Worm (Caenorhabditis elegans) whole organism, late embryonic: Measurements from ENCODE around the gene lig-4.

ENCODE experiments used
- C08G9.2 ChIP-seq: sonication (generic microtip); optimal IDR thresholded peaks from 2 replicates; lab custom pipeline; 2016; ENCODE audit warnings: mild to moderate bottlenecking, missing genetic modification characterization, moderate library complexity, missing compliant biosample characterization
- C38D4.7 ChIP-seq: fragments of 200-800 bp; sonication (Bioruptor generic); optimal IDR thresholded peaks from 2 replicates; lab custom pipeline; 2018; ENCODE audit warnings: mild to moderate bottlenecking, missing genetic modification characterization, moderate library complexity, missing compliant biosample characterization
- F13H6.1 ChIP-seq: sonication (generic microtip); optimal IDR thresholded peaks from 2 replicates; lab custom pipeline; 2016; ENCODE audit warnings: missing genetic modification characterization, missing compliant biosample characterization
- K02D7.2 ChIP-seq: sonication (generic microtip); optimal IDR thresholded peaks from 2 replicates; lab custom pipeline; 2017; ENCODE audit warnings: mild to moderate bottlenecking, missing genetic modification characterization, missing compliant biosample characterization
- K09A11.1 ChIP-seq: sonication (generic microtip); optimal IDR thresholded peaks from 2 replicates; lab custom pipeline; 2017; ENCODE audit warnings: antibody characterized with exemption, mild to moderate bottlenecking, missing genetic modification characterization, missing compliant biosample characterization; ENCODE audit not compliant: insufficient read depth
- Y22D7AL.16 ChIP-seq: sonication (generic microtip); optimal IDR thresholded peaks from 2 replicates; lab custom pipeline; 2016; ENCODE audit warnings: missing genetic modification characterization, missing compliant biosample characterization
- ahr-1 ChIP-seq: sonication (generic microtip); optimal IDR thresholded peaks from 2 replicates; lab custom pipeline; 2016; ENCODE audit warnings: missing genetic modification characterization, missing compliant biosample characterization
- ama-1 ChIP-seq: fragments of 150-350 bp; optimal IDR thresholded peaks from 2 replicates; lab custom pipeline; 2014
- ceh-14 ChIP-seq: sonication (generic microtip); optimal IDR thresholded peaks from 2 replicates; lab custom pipeline; 2016; ENCODE audit warnings: missing genotype, missing genetic modification characterization, missing compliant biosample characterization
- ceh-18 ChIP-seq: sonication (generic microtip); optimal IDR thresholded peaks from 2 replicates; lab custom pipeline; 2016; ENCODE audit warnings: missing genetic modification characterization, missing compliant biosample characterization
- ceh-19 ChIP-seq: fragments of 200-800 bp; sonication (Bioruptor generic); optimal IDR thresholded peaks from 2 replicates; lab custom pipeline; 2018; ENCODE audit warnings: mild to moderate bottlenecking, missing genetic modification characterization, missing compliant biosample characterization
- ceh-2 ChIP-seq: sonication (generic microtip); optimal IDR thresholded peaks from 2 replicates; lab custom pipeline; 2016; ENCODE audit warnings: missing genotype, missing genetic modification characterization, missing compliant biosample characterization
- ceh-22 ChIP-seq: sonication (generic microtip); optimal IDR thresholded peaks from 2 replicates; lab custom pipeline; 2017; ENCODE audit warnings: missing biosample characterization, missing genetic modification characterization
- ceh-30 ChIP-seq: fragments of 150-350 bp; optimal IDR thresholded peaks from 2 replicates; lab custom pipeline; 2014; ENCODE audit warnings: missing biosample characterization, missing genetic modification characterization
- ceh-31 ChIP-seq: sonication (generic microtip); optimal IDR thresholded peaks from 2 replicates; lab custom pipeline; 2016; ENCODE audit warnings: missing genetic modification characterization, missing compliant biosample characterization
- ceh-34 ChIP-seq: sonication (generic microtip); optimal IDR thresholded peaks from 2 replicates; lab custom pipeline; 2016; ENCODE audit warnings: mild to moderate bottlenecking, missing genetic modification characterization, missing compliant biosample characterization
- ceh-45 ChIP-seq: fragments of 200-800 bp; sonication (Bioruptor generic); IDR thresholded peaks from 2 replicates; pipeline ENCODE4 v1.3.6; 2022; ENCODE audit warnings: missing genetic modification reagents, missing genetic modification characterization, missing compliant biosample characterization
- ceh-48 ChIP-seq: sonication (generic microtip); optimal IDR thresholded peaks from 2 replicates; lab custom pipeline; 2016; ENCODE audit warnings: missing genetic modification characterization, inconsistent platforms, missing compliant biosample characterization
- ceh-9 ChIP-seq: sonication (generic microtip); optimal IDR thresholded peaks from 2 replicates; lab custom pipeline; 2016; ENCODE audit warnings: mild to moderate bottlenecking, missing genetic modification characterization, inconsistent platforms, missing compliant biosample characterization
- dmd-4 ChIP-seq: sonication (generic microtip); optimal IDR thresholded peaks from 2 replicates; lab custom pipeline; 2016; ENCODE audit warnings: borderline replicate concordance, missing genetic modification characterization, missing compliant biosample characterization
- dve-1 ChIP-seq: sonication (generic microtip); optimal IDR thresholded peaks from 2 replicates; lab custom pipeline; 2017; ENCODE audit warnings: antibody characterized with exemption, mild to moderate bottlenecking, missing genetic modification characterization, missing compliant biosample characterization
- elt-2 ChIP-seq: sonication (generic microtip); optimal IDR thresholded peaks from 2 replicates; lab custom pipeline; 2016; ENCODE audit warnings: missing genetic modification reagents, missing genetic modification characterization, missing compliant biosample characterization
- elt-4 ChIP-seq: sonication (generic microtip); optimal IDR thresholded peaks from 2 replicates; lab custom pipeline; 2016; ENCODE audit warnings: missing genetic modification characterization, missing compliant biosample characterization
- ets-4 ChIP-seq: sonication (generic microtip); optimal IDR thresholded peaks from 2 replicates; lab custom pipeline; 2016; ENCODE audit warnings: missing genetic modification characterization, missing compliant biosample characterization
- eyg-1 ChIP-seq: sonication (generic microtip); optimal IDR thresholded peaks from 2 replicates; lab custom pipeline; 2016; ENCODE audit warnings: missing genotype, missing genetic modification characterization, missing compliant biosample characterization
- fax-1 ChIP-seq: sonication (generic microtip); optimal IDR thresholded peaks from 2 replicates; lab custom pipeline; 2016; ENCODE audit warnings: missing genotype, missing genetic modification characterization, missing compliant biosample characterization
- hlh-13 ChIP-seq: fragments of 200-800 bp; sonication (Bioruptor generic); optimal IDR thresholded peaks from 2 replicates; lab custom pipeline; 2018; ENCODE audit warnings: mild to moderate bottlenecking, missing genetic modification characterization, missing compliant biosample characterization
- hlh-15 ChIP-seq: sonication (generic microtip); optimal IDR thresholded peaks from 2 replicates; lab custom pipeline; 2016; ENCODE audit warnings: missing genetic modification characterization, missing compliant biosample characterization
- hlh-30 ChIP-seq: sonication (generic microtip); optimal IDR thresholded peaks from 2 replicates; lab custom pipeline; 2017; ENCODE audit warnings: antibody characterized with exemption, missing genetic modification characterization, missing compliant biosample characterization; ENCODE audit not compliant: insufficient read depth
- hlh-6 ChIP-seq: sonication (generic microtip); optimal IDR thresholded peaks from 2 replicates; lab custom pipeline; 2016; ENCODE audit warnings: missing genotype, missing genetic modification characterization, missing compliant biosample characterization
- hlh-8 ChIP-seq: sonication (generic microtip); optimal IDR thresholded peaks from 2 replicates; lab custom pipeline; 2016; ENCODE audit warnings: missing genotype, missing genetic modification characterization, missing compliant biosample characterization
- lin-11 ChIP-seq: fragments of 200-800 bp; sonication (Bioruptor generic); optimal IDR thresholded peaks from 2 replicates; lab custom pipeline; 2018; ENCODE audit warnings: mild to moderate bottlenecking, missing genetic modification characterization, missing compliant biosample characterization
- mec-3 ChIP-seq: sonication (generic microtip); optimal IDR thresholded peaks from 2 replicates; lab custom pipeline; 2016; ENCODE audit warnings: borderline replicate concordance, missing genetic modification characterization, missing compliant biosample characterization
- nfya-1 ChIP-seq: sonication (generic microtip); optimal IDR thresholded peaks from 2 replicates; lab custom pipeline; 2017; ENCODE audit warnings: missing genetic modification characterization, mild to moderate bottlenecking, missing compliant biosample characterization, antibody characterized with exemption, moderate library complexity
- nhr-232 ChIP-seq: sonication (generic microtip); optimal IDR thresholded peaks from 2 replicates; lab custom pipeline; 2016; ENCODE audit warnings: missing genetic modification characterization, missing compliant biosample characterization
- npax-4 ChIP-seq: sonication (generic microtip); optimal IDR thresholded peaks from 2 replicates; lab custom pipeline; 2016; ENCODE audit warnings: missing genetic modification characterization, missing compliant biosample characterization
- odd-2 ChIP-seq: sonication (generic microtip); optimal IDR thresholded peaks from 2 replicates; lab custom pipeline; 2017; ENCODE audit warnings: antibody characterized with exemption, mild to moderate bottlenecking, missing genetic modification characterization, missing compliant biosample characterization
- pag-3 ChIP-seq: sonication (generic microtip); optimal IDR thresholded peaks from 2 replicates; lab custom pipeline; 2016; ENCODE audit warnings: missing compliant biosample characterization, missing genetic modification characterization, borderline replicate concordance
- pat-9 ChIP-seq: fragments of 200-800 bp; sonication (Bioruptor generic); optimal IDR thresholded peaks from 2 replicates; lab custom pipeline; 2018; ENCODE audit warnings: mild to moderate bottlenecking, missing genetic modification characterization, moderate library complexity, missing compliant biosample characterization
- pha-2 ChIP-seq: sonication (generic microtip); optimal IDR thresholded peaks from 2 replicates; lab custom pipeline; 2017; ENCODE audit warnings: mild to moderate bottlenecking, missing genetic modification characterization, missing compliant biosample characterization
- pha-4 ChIP-seq: fragments of 150-350 bp; optimal IDR thresholded peaks from 2 replicates; lab custom pipeline; 2018; ENCODE audit warnings: missing biosample characterization, missing genetic modification reagents, missing genetic modification characterization
- pqm-1 ChIP-seq: sonication (generic microtip); optimal IDR thresholded peaks from 2 replicates; lab custom pipeline; 2016; ENCODE audit warnings: missing genetic modification characterization, missing compliant biosample characterization
- pros-1 ChIP-seq: fragments of 150-350 bp; optimal IDR thresholded peaks from 2 replicates; lab custom pipeline; 2014; ENCODE audit warnings: missing biosample characterization, missing genetic modification reagents, missing genetic modification characterization
- ref-2 ChIP-seq: sonication (generic microtip); optimal IDR thresholded peaks from 2 replicates; lab custom pipeline; 2016; ENCODE audit warnings: missing genetic modification characterization, missing compliant biosample characterization
- sox-4 ChIP-seq: sonication (generic microtip); optimal IDR thresholded peaks from 2 replicates; lab custom pipeline; 2017; ENCODE audit warnings: mild to moderate bottlenecking, missing genetic modification characterization, inconsistent platforms, missing compliant biosample characterization
- tbx-2 ChIP-seq: sonication (generic microtip); optimal IDR thresholded peaks from 2 replicates; lab custom pipeline; 2016; ENCODE audit warnings: missing genetic modification characterization, missing compliant biosample characterization
- ttx-3 ChIP-seq: sonication (generic microtip); optimal IDR thresholded peaks from 2 replicates; lab custom pipeline; 2016; ENCODE audit warnings: missing genetic modification reagents, missing genetic modification characterization, missing compliant biosample characterization
- unc-3 ChIP-seq, 2 experiments: fragments of 200-800 bp in 1 of 2; sonication (Bioruptor generic) in 1 of 2; sonication (generic microtip) in 1 of 2; conservative IDR thresholded peaks in 1 of 2; optimal IDR thresholded peaks in 1 of 2; 2 replicates each; pipeline versions ENCODE4 v1.3.6 to Lab custom; 2016 to 2022; ENCODE audit warnings: missing compliant biosample characterization in 2 of 2, missing genetic modification characterization in 2 of 2, missing genetic modification reagents in 1 of 2
- unc-42 ChIP-seq: sonication (generic microtip); optimal IDR thresholded peaks from 2 replicates; lab custom pipeline; 2016; ENCODE audit warnings: missing genotype, missing genetic modification characterization, missing compliant biosample characterization
- unc-86 ChIP-seq: sonication (generic microtip); optimal IDR thresholded peaks from 2 replicates; lab custom pipeline; 2016; ENCODE audit warnings: missing genetic modification characterization, missing compliant biosample characterization
- zip-5 ChIP-seq: sonication (generic microtip); optimal IDR thresholded peaks from 2 replicates; lab custom pipeline; 2016; ENCODE audit warnings: missing genetic modification characterization, missing compliant biosample characterization
- ztf-16 ChIP-seq: sonication (generic microtip); optimal IDR thresholded peaks from 2 replicates; lab custom pipeline; 2017; ENCODE audit warnings: missing genetic modification characterization, missing compliant biosample characterization

The lig-4 gene

DNA sequence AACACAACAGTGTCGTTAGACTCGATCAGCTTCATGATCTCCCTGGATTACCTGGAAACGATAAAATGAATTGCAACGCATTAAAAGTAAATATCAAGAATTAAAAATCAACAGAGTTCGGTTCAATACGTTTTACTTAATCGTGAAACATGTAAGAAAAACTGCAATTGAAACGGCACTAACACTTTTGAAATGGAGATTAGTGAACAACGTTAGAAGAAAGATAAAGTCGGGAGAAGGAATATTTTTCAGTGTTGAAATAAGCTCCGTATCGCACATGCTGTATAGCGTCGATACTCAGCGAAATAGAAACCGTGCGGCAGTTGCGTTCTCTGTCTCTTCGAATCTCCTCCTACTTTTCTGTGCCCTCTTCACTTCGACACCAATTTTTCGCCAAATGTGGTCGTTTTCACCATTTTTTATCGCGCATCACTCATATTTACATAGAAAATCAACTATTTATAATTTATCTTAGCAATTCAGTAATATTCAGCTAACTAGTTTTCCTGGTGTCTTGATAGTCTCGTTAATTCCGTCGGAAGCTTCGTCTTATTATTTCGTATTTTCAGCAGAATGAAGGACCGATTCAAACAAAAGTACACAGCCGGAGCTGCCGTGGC is 51.6 kb downstream of the lig-4 start, which contains the start of the genes rpl-9 and lpd-7:
TSS of gene rpl-9 (minus strand) at position 51 of the 620 bp plus-strand sequence.
TSS of gene lpd-7 (plus strand) at position 570 of the 620 bp plus-strand sequence.
- TF ChIP-seq mec-3 (tag; lab: Kevin White, UChicago) (no peak), pros-1 (tag; lab: Kevin White, UChicago) (no peak), pag-3 (tag; lab: Kevin White, UChicago) (no peak), hlh-13 (no peak), ceh-48 (tag; lab: Kevin White, UChicago) (no peak), K02D7.2 (tag; lab: Kevin White, UChicago) (no peak), ahr-1 (no peak), C08G9.2 (tag; lab: Kevin White, UChicago) (no peak), ttx-3 (no peak), pat-9 (tag; lab: Kevin White, UChicago) (no peak), elt-4 (tag; lab: Kevin White, UChicago) (no peak), C38D4.7 (GFP tag; lab: Kevin White, UChicago) (no peak), tbx-2 (tag; lab: Kevin White, UChicago) (peak; percentile 42), ets-4 (tag; lab: Kevin White, UChicago) (no peak), pha-4 (tag; lab: Kevin White, UChicago) (no peak), F13H6.1 (tag; lab: Kevin White, UChicago) (peak; percentile 1), ceh-45 (GFP tag; lab: Robert Waterston, UW) (no peak), hlh-15 (tag; lab: Kevin White, UChicago) (no peak), fax-1 (no peak), dmd-4 (tag; lab: Kevin White, UChicago) (no peak), hlh-8 (tag; lab: Kevin White, UChicago) (no peak), ceh-9 (no peak), sox-4 (tag; lab: Kevin White, UChicago) (no peak), ceh-30 (no peak), ceh-34 (tag; lab: Kevin White, UChicago) (peak; percentile 59), ref-2 (tag; lab: Kevin White, UChicago) (no peak), unc-86 (tag; lab: Kevin White, UChicago) (no peak), unc-42 (tag; lab: Kevin White, UChicago) (peak; percentile 21), ama-1 (no peak), lin-11 (no peak), K09A11.1 (tag; lab: Kevin White, UChicago) (no peak), ceh-22 (tag; lab: Kevin White, UChicago) (no peak), eyg-1 (tag; lab: Kevin White, UChicago) (no peak), pha-2 (tag; lab: Kevin White, UChicago) (no peak), pqm-1 (tag; lab: Kevin White, UChicago) (no peak), odd-2 (no peak), nfya-1 (tag; lab: Kevin White, UChicago) (peak; percentile 80), ztf-16 (no peak), hlh-6 (no peak), ceh-31 (tag; lab: Kevin White, UChicago) (peak; percentile 61), ceh-18 (peak; percentile 54), hlh-30 (tag; lab: Kevin White, UChicago) (no peak), unc-3 (GFP tag; conservative IDR thresholded peaks at IDR 0.05; lab: Robert Waterston, UW) (no peak), unc-3 (tag; optimal IDR thresholded peaks at IDR 0.05; lab: Kevin White, UChicago) (peak; percentile 26), npax-4 (tag; lab: Kevin White, UChicago) (no peak), zip-5 (tag; lab: Kevin White, UChicago) (no peak), nhr-232 (tag; lab: Kevin White, UChicago) (no peak), dve-1 (tag; lab: Kevin White, UChicago) (peak; percentile 46), ceh-19 (GFP tag; lab: Kevin White, UChicago) (no peak), ceh-14 (tag; lab: Kevin White, UChicago) (no peak), elt-2 (tag; lab: Kevin White, UChicago) (peak; percentile 43), ceh-2 (tag; lab: Kevin White, UChicago) (no peak), Y22D7AL.16 (no peak)
